Worm (Caenorhabditis elegans) whole organism, mixed stage, embryonic: Measurements from ENCODE around the gene F23A7.3.

Source experiments
- elt-3 ChIP-seq: fragments of 150-350 bp; optimal IDR thresholded peaks from 2 replicates; lab custom pipeline; 2014; ENCODE audit warnings: missing biosample characterization, missing genetic modification characterization
- lin-32 ChIP-seq: fragments of 200-800 bp; sonication (Bioruptor generic); optimal IDR thresholded peaks from 2 replicates; lab custom pipeline; 2018; ENCODE audit warnings: mild to moderate bottlenecking, missing genetic modification characterization, missing compliant biosample characterization
- lsy-2 ChIP-seq: fragments of 150-350 bp; optimal IDR thresholded peaks from 2 replicates; lab custom pipeline; 2014; ENCODE audit warnings: missing biosample characterization, missing genetic modification characterization
- nhr-12 ChIP-seq: fragments of 150-350 bp; optimal IDR thresholded peaks from 2 replicates; lab custom pipeline; 2014; ENCODE audit warnings: missing biosample characterization, missing genetic modification characterization
- snpc-4 ChIP-seq: fragments of 150-350 bp; optimal IDR thresholded peaks from 2 replicates; lab custom pipeline; 2014; ENCODE audit warnings: missing biosample characterization, missing genetic modification characterization
- unc-62 ChIP-seq: fragments of 150-350 bp; optimal IDR thresholded peaks from 2 replicates; lab custom pipeline; 2014; ENCODE audit warnings: missing biosample characterization, missing genetic modification reagents, missing genetic modification characterization

DNA sequence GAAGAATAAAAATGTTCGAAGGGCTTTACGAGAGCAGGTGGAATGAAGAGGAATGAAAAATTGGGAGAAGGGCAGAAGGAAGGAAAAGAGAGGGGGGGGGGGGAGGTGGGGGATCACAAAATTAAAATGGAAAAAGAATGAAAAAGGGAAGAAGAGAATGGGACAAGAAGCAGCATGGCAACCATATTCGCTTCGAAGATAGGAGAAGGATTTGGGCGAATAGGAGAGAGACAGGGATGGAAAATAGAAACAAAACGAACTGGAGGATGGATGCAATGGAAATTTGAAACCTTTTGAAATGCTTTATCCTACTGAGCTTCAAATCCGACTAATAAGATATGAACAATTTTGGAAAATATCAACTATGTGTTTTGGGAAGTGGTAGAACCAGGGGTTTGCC is 30.9 kb downstream of the F23A7.3 start, which contains the start of gene W10G6.6:
- TF ChIP-seq elt-3 (no peak), lsy-2 (tag; lab: Kevin White, UChicago) (no peak), unc-62 (GFP tag; lab: Kevin White, UChicago) (no peak), nhr-12 (no peak), snpc-4 (tag; lab: Kevin White, UChicago) (no peak), lin-32 (GFP tag; lab: Kevin White, UChicago) (no peak)
